Worm (Caenorhabditis elegans): ENCODE results near the gene C24A8.6.

C24A8.6 gene

ce11 chrX:4294957-4295356 is 37.2 kb downstream of the C24A8.6 start:
- TF ChIP-seq rnt-1 (tag; optimal IDR thresholded peaks at IDR 0.05) (peak; percentile 44), nhr-28 (tag; optimal IDR thresholded peaks at IDR 0.05) (no peak), nhr-19 (GFP tag; conservative IDR thresholded peaks at IDR 0.05) (peak; percentile 48), ets-5 (GFP tag; IDR thresholded peaks at IDR 0.05) (no peak), mab-9 (GFP tag; IDR thresholded peaks at IDR 0.05) (no peak), sox-4 (tag; optimal IDR thresholded peaks at IDR 0.05) (no peak), Y116A8C.19 (tag; optimal IDR thresholded peaks at IDR 0.05; ENCODE audit: borderline replicate concordance) (no peak), jun-1 (tag; optimal IDR thresholded peaks at IDR 0.05) (no peak), sup-37 (GFP tag; optimal IDR thresholded peaks at IDR 0.05) (no peak), unc-62 (GFP tag; optimal IDR thresholded peaks at IDR 0.05) (no peak), vab-15 (tag; optimal IDR thresholded peaks at IDR 0.05) (no peak), fkh-4 (tag; optimal IDR thresholded peaks at IDR 0.05; ENCODE audit: borderline replicate concordance) (no peak), nhr-20 (tag; optimal IDR thresholded peaks at IDR 0.05) (peak; percentile 26), ceh-63 (GFP tag; optimal IDR thresholded peaks at IDR 0.05) (no peak), sptf-1 (tag; optimal IDR thresholded peaks at IDR 0.05) (no peak), blmp-1 (tag; optimal IDR thresholded peaks at IDR 0.05) (no peak), snu-23 (GFP tag; optimal IDR thresholded peaks at IDR 0.05) (peak; percentile 38), nhr-90 (tag; optimal IDR thresholded peaks at IDR 0.05; ENCODE audit: poor library complexity) (peak; percentile 2), grh-1 (GFP tag; IDR thresholded peaks at IDR 0.05) (no peak), lin-14 (GFP tag; optimal IDR thresholded peaks at IDR 0.05) (peak; percentile 59), nhr-71 (tag; optimal IDR thresholded peaks at IDR 0.05) (peak; percentile 33), pax-3 (tag; optimal IDR thresholded peaks at IDR 0.05) (no peak)

DNA sequence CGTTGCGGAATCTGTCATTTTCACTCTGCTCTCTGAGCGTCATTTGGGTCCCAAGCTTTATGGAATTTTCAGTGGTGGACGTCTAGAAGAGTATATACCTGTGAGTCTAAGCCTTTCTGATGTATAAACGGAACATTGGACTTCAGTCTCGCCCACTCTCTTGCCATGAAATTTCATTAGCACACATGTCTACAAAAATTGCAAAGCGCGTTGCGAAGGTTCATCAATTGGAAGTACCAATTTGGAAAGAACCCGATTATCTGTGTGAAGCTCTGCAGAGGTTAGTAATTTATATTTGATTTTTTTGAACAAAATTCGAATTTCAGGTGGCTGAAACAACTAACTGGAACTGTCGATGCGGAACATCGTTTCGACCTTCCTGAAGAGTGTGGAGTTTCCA is 42.4 kb downstream of the C24A8.6 start:
- TF ChIP-seq nhr-71 (tag; optimal IDR thresholded peaks at IDR 0.05) (no peak), sptf-1 (tag; optimal IDR thresholded peaks at IDR 0.05) (no peak), unc-86 (tag; optimal IDR thresholded peaks at IDR 0.05) (no peak), C34B4.2 (tag; optimal IDR thresholded peaks at IDR 0.05) (no peak), ets-5 (GFP tag; IDR thresholded peaks at IDR 0.05) (no peak), vab-15 (tag; optimal IDR thresholded peaks at IDR 0.05) (no peak), F16B12.6 (tag; optimal IDR thresholded peaks at IDR 0.05) (no peak), hpl-2 (GFP tag; optimal IDR thresholded peaks at IDR 0.05) (no peak), lsy-2 (tag; optimal IDR thresholded peaks at IDR 0.05) (no peak), dsc-1 (tag; optimal IDR thresholded peaks at IDR 0.05) (no peak), ceh-8 (GFP tag; optimal IDR thresholded peaks at IDR 0.05) (no peak), aly-2 (tag; optimal IDR thresholded peaks at IDR 0.05) (no peak), xbp-1 (tag; optimal IDR thresholded peaks at IDR 0.05) (no peak), isw-1 (GFP tag; IDR thresholded peaks at IDR 0.05) (no peak), ces-1 (GFP tag; optimal IDR thresholded peaks at IDR 0.05) (no peak)

ce11 chrX:4285669-4286174 is 46.5 kb downstream of the C24A8.6 start, which contains the start of gene cka-2:
Gene cka-2, plus strand, starts transcription at chrX:4286124.
- peak in 1 of 3 experiments; percentile 23 for TF ChIP-seq ceh-82 (tag; optimal IDR thresholded peaks at IDR 0.05)
- no peak for TF ChIP-seq lir-3 (tag; optimal IDR thresholded peaks at IDR 0.05; ENCODE audit: poor library complexity)
- TF ChIP-seq nhr-71 (tag; optimal IDR thresholded peaks at IDR 0.05): peak; percentile 8
- TF ChIP-seq lin-14 (GFP tag; optimal IDR thresholded peaks at IDR 0.05): peak; percentile 67
- peak; percentile 76 for TF ChIP-seq fkh-10 (GFP tag; optimal IDR thresholded peaks at IDR 0.05)
- TF ChIP-seq vab-15 (tag; optimal IDR thresholded peaks at IDR 0.05): no peak

DNA sequence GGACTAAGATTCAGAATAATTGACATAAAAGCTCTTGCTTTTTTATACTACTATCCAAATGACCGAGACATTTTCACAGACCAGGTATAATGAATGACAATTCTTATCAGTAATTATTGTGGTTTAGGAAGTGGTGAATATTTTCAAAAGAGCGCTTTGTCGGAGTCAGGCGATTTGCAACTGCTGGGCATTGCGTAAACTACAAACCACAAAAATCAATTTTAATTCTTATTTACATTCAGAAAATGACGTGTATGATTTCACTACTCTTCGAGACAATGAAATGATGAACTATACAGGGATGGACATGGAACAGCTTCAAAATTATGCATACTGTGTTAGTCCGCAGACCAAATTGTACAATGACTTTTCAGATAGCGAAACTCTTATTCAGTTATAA is 47.7 kb downstream of the C24A8.6 start:
- TF ChIP-seq elt-2 (tag; optimal IDR thresholded peaks at IDR 0.05) (peak; percentile 19), nhr-84 (tag; optimal IDR thresholded peaks at IDR 0.05) (no peak), lir-3 (tag; optimal IDR thresholded peaks at IDR 0.05; ENCODE audit: poor library complexity) (no peak), nhr-19 (GFP tag; conservative IDR thresholded peaks at IDR 0.05) (no peak), rnt-1 (tag; optimal IDR thresholded peaks at IDR 0.05) (no peak), swsn-7 (tag; optimal IDR thresholded peaks at IDR 0.05) (no peak), C04F5.9 (tag; optimal IDR thresholded peaks at IDR 0.05) (no peak), fkh-8 (tag; optimal IDR thresholded peaks at IDR 0.05) (no peak), xbp-1 (tag; optimal IDR thresholded peaks at IDR 0.05) (no peak), hlh-4 (tag; optimal IDR thresholded peaks at IDR 0.05) (no peak), nhr-90 (tag; optimal IDR thresholded peaks at IDR 0.05; ENCODE audit: poor library complexity) (no peak), nhr-71 (tag; optimal IDR thresholded peaks at IDR 0.05) (peak; percentile 39), efl-1 (optimal IDR thresholded peaks at IDR 0.05) (no peak), efl-1 (GFP tag; optimal IDR thresholded peaks at IDR 0.05 in 1 of 2) (peak in 1 of 2 experiments; percentile 38), dpl-1 (GFP tag; optimal IDR thresholded peaks at IDR 0.05) (no peak)

Measured in whole organism, L1 larva.